Worm (Caenorhabditis elegans) whole organism, L4 larva: ENCODE data around the gene fil-2.
A peak's percentile ranks its signal among the peaks of the same experiment; 100 is the strongest.

Experiments used
- F26F4.8 ChIP-seq: fragments of 200-800 bp; sonication (Bioruptor generic); conservative IDR thresholded peaks from 2 replicates; pipeline ENCODE4 v1.3.6; 2022; ENCODE audit warnings: missing genetic modification characterization, missing compliant biosample characterization
- F37D6.2 ChIP-seq: sonication (generic microtip); optimal IDR thresholded peaks from 2 replicates; lab custom pipeline; 2016; ENCODE audit warnings: mild to moderate bottlenecking, missing genetic modification characterization, missing compliant biosample characterization
- F44E2.7 ChIP-seq: fragments of 200-800 bp; sonication (Bioruptor generic); IDR thresholded peaks from 2 replicates; pipeline ENCODE4 v2.1.2; 2022; ENCODE audit warnings: missing genetic modification characterization, missing compliant biosample characterization
- R02D3.7 ChIP-seq: fragments of 150-350 bp; sonication (generic microtip); optimal IDR thresholded peaks from 3 replicates; lab custom pipeline; 2014; ENCODE audit warnings: missing biosample characterization, missing genetic modification characterization
- T20F7.1 ChIP-seq: fragments of 200-800 bp; sonication (Bioruptor generic); optimal IDR thresholded peaks from 2 replicates; lab custom pipeline; 2018; ENCODE audit warnings: mild to moderate bottlenecking, missing genetic modification characterization, missing compliant biosample characterization
- T26A8.4 ChIP-seq: fragments of 200-800 bp; sonication (Bioruptor generic); IDR thresholded peaks from 2 replicates; pipeline ENCODE4 v1.3.6; 2022; ENCODE audit warnings: missing genetic modification characterization, missing compliant biosample characterization
- Y105C5A.15 ChIP-seq: fragments of 200-800 bp; sonication (Bioruptor generic); IDR thresholded peaks from 2 replicates; pipeline ENCODE4 v1.3.6; 2022; ENCODE audit warnings: missing genetic modification characterization, missing compliant biosample characterization
- aha-1 ChIP-seq: fragments of 150-350 bp; peaks from one replicate; lab custom pipeline; 2014; ENCODE audit warnings: missing biosample characterization, missing genetic modification characterization
- aly-2 ChIP-seq: sonication (generic microtip); optimal IDR thresholded peaks from 2 replicates; lab custom pipeline; 2018; ENCODE audit warnings: missing biosample characterization, missing genetic modification characterization
- ama-1 ChIP-seq: fragments of 150-350 bp; optimal IDR thresholded peaks from 2 replicates; lab custom pipeline; 2014; ENCODE audit warnings: inconsistent platforms, mixed read lengths
- arid-1 ChIP-seq: fragments of 200-800 bp; sonication (Bioruptor generic); conservative IDR thresholded peaks from 2 replicates; pipeline ENCODE4 v1.3.6; 2022; ENCODE audit warnings: missing genetic modification reagents, missing genetic modification characterization, missing compliant biosample characterization
- ceh-28 ChIP-seq: fragments of 150-350 bp; optimal IDR thresholded peaks from 2 replicates; lab custom pipeline; 2014; ENCODE audit warnings: missing biosample characterization, missing genetic modification reagents, missing genetic modification characterization
- ceh-44 ChIP-seq: fragments of 200-800 bp; sonication (Bioruptor generic); IDR thresholded peaks from 2 replicates; pipeline ENCODE4 v1.3.6; 2022; ENCODE audit warnings: missing genetic modification reagents, missing genetic modification characterization, missing compliant biosample characterization
- ceh-62 ChIP-seq: sonication (generic microtip); optimal IDR thresholded peaks from 2 replicates; lab custom pipeline; 2017; ENCODE audit warnings: missing biosample characterization, missing genetic modification characterization
- cey-2 ChIP-seq: sonication (generic microtip); optimal IDR thresholded peaks from 3 replicates; lab custom pipeline; 2017; ENCODE audit warnings: missing genetic modification characterization, mild to moderate bottlenecking, missing compliant biosample characterization, antibody characterized with exemption, borderline replicate concordance; ENCODE audit not compliant: insufficient read depth
- daf-12 ChIP-seq: fragments of 150-350 bp; optimal IDR thresholded peaks from 2 replicates; lab custom pipeline; 2014; ENCODE audit warnings: missing biosample characterization, missing genetic modification reagents, missing genetic modification characterization
- daf-16 ChIP-seq, 3 experiments: sonication (generic microtip); optimal IDR thresholded peaks; 2 replicates each; lab custom pipeline; 2016 to 2017; ENCODE audit warnings: missing genetic modification characterization in 3 of 3, missing genetic modification reagents in 3 of 3, mild to moderate bottlenecking in 2 of 3, missing compliant biosample characterization in 2 of 3, missing biosample characterization in 1 of 3, moderate library complexity in 1 of 3
- daf-19 ChIP-seq: fragments of 200-800 bp; sonication (Bioruptor generic); conservative IDR thresholded peaks from 2 replicates; pipeline ENCODE4 v1.3.6; 2022; ENCODE audit warnings: missing genetic modification characterization, missing compliant biosample characterization
- daf-8 ChIP-seq: fragments of 200-800 bp; sonication (Bioruptor generic); IDR thresholded peaks from 2 replicates; pipeline ENCODE4 v1.3.6; 2022; ENCODE audit warnings: missing genetic modification characterization, missing compliant biosample characterization
- egl-43 ChIP-seq: fragments of 200-800 bp; sonication (Bioruptor generic); IDR thresholded peaks from 2 replicates; pipeline ENCODE4 v1.3.6; 2022; ENCODE audit warnings: missing genetic modification reagents, missing genetic modification characterization, missing compliant biosample characterization
- fkh-10 ChIP-seq: fragments of 150-350 bp; optimal IDR thresholded peaks from 2 replicates; lab custom pipeline; 2014; ENCODE audit warnings: missing biosample characterization, missing genetic modification reagents, missing genetic modification characterization
- fos-1 ChIP-seq: fragments of 150-350 bp; optimal IDR thresholded peaks from 2 replicates; lab custom pipeline; 2014; ENCODE audit warnings: missing biosample characterization, missing genetic modification characterization
- gei-8 ChIP-seq: fragments of 200-800 bp; sonication (Bioruptor generic); optimal IDR thresholded peaks from 2 replicates; lab custom pipeline; 2018; ENCODE audit warnings: mild to moderate bottlenecking, missing genetic modification characterization, missing compliant biosample characterization
- hif-1 ChIP-seq, 2 experiments: sonication (generic microtip); optimal IDR thresholded peaks; 2 replicates each; lab custom pipeline; 2016 to 2017; ENCODE audit warnings: missing compliant biosample characterization in 2 of 2, missing genetic modification characterization in 2 of 2, missing genetic modification reagents in 2 of 2, missing genotype in 2 of 2, mild to moderate bottlenecking in 1 of 2
- hlh-30 ChIP-seq: sonication (generic microtip); optimal IDR thresholded peaks from 2 replicates; lab custom pipeline; 2017; ENCODE audit warnings: antibody characterized with exemption, mild to moderate bottlenecking, missing genetic modification characterization, missing compliant biosample characterization; ENCODE audit not compliant: insufficient read depth
- hmg-1.1 ChIP-seq: fragments of 200-800 bp; sonication (Bioruptor generic); IDR thresholded peaks from 2 replicates; pipeline ENCODE4 v1.3.6; 2022; ENCODE audit warnings: missing genetic modification reagents, missing genetic modification characterization, missing compliant biosample characterization
- jun-1 ChIP-seq: fragments of 150-350 bp; optimal IDR thresholded peaks from 2 replicates; lab custom pipeline; 2014; ENCODE audit warnings: missing biosample characterization, missing genetic modification reagents, missing genetic modification characterization
- lin-13 ChIP-seq: fragments of 150-350 bp; optimal IDR thresholded peaks from 2 replicates; lab custom pipeline; 2014; ENCODE audit warnings: missing biosample characterization, missing genetic modification reagents, missing genetic modification characterization
- lin-15B ChIP-seq: fragments of 150-350 bp; sonication (generic microtip); optimal IDR thresholded peaks from 3 replicates; lab custom pipeline; 2014; ENCODE audit warnings: missing biosample characterization, missing genetic modification characterization
- lin-29 ChIP-seq: fragments of 200-800 bp; sonication (Bioruptor generic); IDR thresholded peaks from 2 replicates; pipeline ENCODE4 v1.3.6; 2022; ENCODE audit warnings: missing genetic modification reagents, missing genetic modification characterization, missing compliant biosample characterization
- lin-38 ChIP-seq: fragments of 200-800 bp; sonication (Bioruptor generic); IDR thresholded peaks from 2 replicates; pipeline ENCODE4 v1.3.6; 2022; ENCODE audit warnings: missing genetic modification reagents, missing genetic modification characterization, missing compliant biosample characterization
- madf-9 ChIP-seq: fragments of 200-800 bp; sonication (Bioruptor generic); conservative IDR thresholded peaks from 2 replicates; pipeline ENCODE4 v1.3.6; 2022; ENCODE audit warnings: missing genetic modification reagents, missing genetic modification characterization, missing compliant biosample characterization
- mdl-1 ChIP-seq, 2 experiments: fragments of 150-350 bp in 1 of 2; sonication (generic microtip) in 1 of 2; optimal IDR thresholded peaks; 2 replicates each; lab custom pipeline; 2014 to 2017; ENCODE audit warnings: missing biosample characterization in 2 of 2, missing genetic modification characterization in 2 of 2
- mep-1 ChIP-seq: fragments of 150-350 bp; sonication (generic microtip); optimal IDR thresholded peaks from 3 replicates; lab custom pipeline; 2014; ENCODE audit warnings: missing biosample characterization, missing genetic modification characterization
- mes-2 ChIP-seq: sonication (generic microtip); optimal IDR thresholded peaks from 2 replicates; lab custom pipeline; 2016; ENCODE audit warnings: missing genotype, mild to moderate bottlenecking, missing genetic modification characterization, missing compliant biosample characterization; ENCODE audit not compliant: poor library complexity, severe bottlenecking
- mxl-2 ChIP-seq: fragments of 200-800 bp; sonication (Bioruptor generic); conservative IDR thresholded peaks from 2 replicates; pipeline ENCODE4 v1.3.6; 2022; ENCODE audit warnings: missing genetic modification reagents, missing genetic modification characterization, missing compliant biosample characterization
- nhr-11 ChIP-seq: fragments of 150-350 bp; optimal IDR thresholded peaks from 2 replicates; lab custom pipeline; 2014; ENCODE audit warnings: missing biosample characterization, missing genetic modification characterization
- nhr-42 ChIP-seq: fragments of 200-800 bp; sonication (Bioruptor generic); IDR thresholded peaks from 2 replicates; pipeline ENCODE4 v1.3.6; 2022; ENCODE audit warnings: missing genetic modification characterization, missing compliant biosample characterization
- nhr-48 ChIP-seq: sonication (generic microtip); optimal IDR thresholded peaks from 2 replicates; lab custom pipeline; 2016; ENCODE audit warnings: mild to moderate bottlenecking, missing genetic modification characterization, missing compliant biosample characterization
- nhr-6 ChIP-seq: fragments of 150-350 bp; optimal IDR thresholded peaks from 2 replicates; lab custom pipeline; 2014; ENCODE audit warnings: missing biosample characterization, missing genetic modification characterization
- nhr-76 ChIP-seq: fragments of 150-350 bp; optimal IDR thresholded peaks from 2 replicates; lab custom pipeline; 2014; ENCODE audit warnings: missing biosample characterization, missing genetic modification characterization
- nhr-77 ChIP-seq: fragments of 150-350 bp; optimal IDR thresholded peaks from 2 replicates; lab custom pipeline; 2014; ENCODE audit warnings: missing biosample characterization, missing genetic modification characterization
- pha-4 ChIP-seq, 2 experiments: fragments of 150-350 bp in 1 of 2; fragments of 200-800 bp in 1 of 2; sonication (Bioruptor generic) in 1 of 2; IDR thresholded peaks in 1 of 2; optimal IDR thresholded peaks in 1 of 2; 2 replicates each; pipeline versions ENCODE4 v1.3.6 to Lab custom; 2014 to 2022; ENCODE audit warnings: missing genetic modification characterization in 2 of 2, missing genetic modification reagents in 2 of 2, missing biosample characterization in 1 of 2, missing compliant biosample characterization in 1 of 2
- php-3 ChIP-seq: fragments of 200-800 bp; sonication (Bioruptor generic); IDR thresholded peaks from 2 replicates; pipeline ENCODE4 v1.3.6; 2022; ENCODE audit warnings: missing genetic modification reagents, missing genetic modification characterization, missing compliant biosample characterization
- rbr-2 ChIP-seq: sonication (generic microtip); optimal IDR thresholded peaks from 2 replicates; lab custom pipeline; 2016; ENCODE audit warnings: missing genotype, missing genetic modification characterization, missing compliant biosample characterization
- sdz-12 ChIP-seq: fragments of 200-800 bp; sonication (Bioruptor generic); optimal IDR thresholded peaks from 2 replicates; lab custom pipeline; 2018; ENCODE audit warnings: mild to moderate bottlenecking, missing genetic modification characterization, missing compliant biosample characterization
- spr-1 ChIP-seq: sonication (generic microtip); optimal IDR thresholded peaks from 2 replicates; lab custom pipeline; 2016; ENCODE audit warnings: mild to moderate bottlenecking, missing genetic modification characterization, missing compliant biosample characterization
- unc-130 ChIP-seq: sonication (generic microtip); optimal IDR thresholded peaks from 2 replicates; lab custom pipeline; 2016; ENCODE audit warnings: missing genetic modification reagents, missing genetic modification characterization, missing compliant biosample characterization
- vab-7 ChIP-seq: fragments of 200-800 bp; sonication (Bioruptor generic); IDR thresholded peaks from 2 replicates; pipeline ENCODE4 v1.3.6; 2022; ENCODE audit warnings: missing genetic modification reagents, missing genetic modification characterization, missing compliant biosample characterization
- zfp-2 ChIP-seq: sonication (generic microtip); optimal IDR thresholded peaks from 2 replicates; lab custom pipeline; 2016; ENCODE audit warnings: mild to moderate bottlenecking, missing genetic modification characterization, missing compliant biosample characterization
- ztf-11 ChIP-seq: fragments of 150-350 bp; optimal IDR thresholded peaks from 2 replicates; lab custom pipeline; 2014; ENCODE audit warnings: missing biosample characterization, missing genetic modification characterization

The fil-2 gene

DNA sequence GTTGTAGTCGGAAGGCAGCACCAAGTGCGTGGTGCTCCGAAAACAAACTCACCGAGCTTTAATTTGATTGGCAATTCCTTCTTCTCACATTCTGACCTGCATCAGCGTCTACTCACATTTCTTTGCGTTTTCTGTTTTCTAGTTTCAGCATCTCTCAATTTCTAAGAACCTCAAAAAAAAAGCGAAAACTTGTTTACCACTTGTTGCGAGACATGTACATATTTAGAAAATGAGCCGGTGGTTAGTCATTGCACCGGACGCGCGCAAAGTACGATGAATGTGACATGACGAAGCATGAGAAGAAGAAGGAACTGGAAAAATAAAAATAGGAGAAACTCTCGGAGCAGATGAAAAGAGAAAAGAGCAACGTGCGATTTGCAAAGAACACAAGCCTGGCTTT, 34.2 kb upstream of the fil-2 start:
- TF ChIP-seq nhr-42 (GFP tag; lab: Robert Waterston, UW) (no peak), aly-2 (tag; lab: Kevin White, UChicago) (no peak), ceh-44 (GFP tag; lab: Robert Waterston, UW) (no peak), F26F4.8 (GFP tag; lab: Robert Waterston, UW) (no peak), lin-38 (GFP tag; lab: Robert Waterston, UW) (no peak), nhr-76 (tag; lab: Kevin White, UChicago) (no peak), daf-12 (tag; lab: Kevin White, UChicago) (no peak), lin-29 (GFP tag; lab: Robert Waterston, UW) (no peak), ceh-62 (no peak), daf-16 (GFP tag; optimal IDR thresholded peaks at IDR 0.05; lab: Kevin White, UChicago) (no peak), daf-16 (tag; optimal IDR thresholded peaks at IDR 0.05; lab: Kevin White, UChicago) (no peak), hmg-1.1 (GFP tag; lab: Robert Waterston, UW) (peak; percentile 10; the same call in 1 of the 2 replicates), mxl-2 (GFP tag; lab: Robert Waterston, UW) (no peak), ama-1 (lab: Kevin White, UChicago) (no peak), unc-130 (GFP tag; lab: Kevin White, UChicago) (no peak), fos-1 (no peak), daf-8 (no peak), F44E2.7 (GFP tag; lab: Robert Waterston, UW) (no peak), jun-1 (tag; lab: Kevin White, UChicago) (no peak), fkh-10 (GFP tag; lab: Kevin White, UChicago) (peak; percentile 57), ceh-28 (tag; lab: Kevin White, UChicago) (no peak), nhr-77 (tag; lab: Kevin White, UChicago) (no peak), ztf-11 (tag; lab: Kevin White, UChicago) (no peak), lin-15B (no peak), mep-1 (tag; lab: Kevin White, UChicago) (peak; percentile 26), T20F7.1 (GFP tag; lab: Kevin White, UChicago) (no peak), lin-13 (GFP tag; lab: Kevin White, UChicago) (no peak), egl-43 (GFP tag; lab: Robert Waterston, UW) (no peak), cey-2 (tag; lab: Kevin White, UChicago) (no peak), F37D6.2 (peak; percentile 40), madf-9 (GFP tag; lab: Robert Waterston, UW) (no peak), nhr-48 (tag; lab: Kevin White, UChicago) (peak; percentile 86), nhr-6 (tag; lab: Kevin White, UChicago) (peak; percentile 55), hif-1 (tag; optimal IDR thresholded peaks at IDR 0.05; lab: Kevin White, UChicago) (peak in 1 of 2 experiments; percentile 85), nhr-11 (peak; percentile 71), arid-1 (no peak), mes-2 (no peak), T26A8.4 (GFP tag; lab: Robert Waterston, UW) (no peak), mdl-1 (tag; optimal IDR thresholded peaks at IDR 0.05; lab: Kevin White, UChicago) (peak in 1 of 2 experiments; percentile 60), php-3 (no peak), vab-7 (GFP tag; lab: Robert Waterston, UW) (no peak), zfp-2 (no peak), Y105C5A.15 (GFP tag; lab: Robert Waterston, UW) (no peak), rbr-2 (tag; lab: Kevin White, UChicago) (peak; percentile 23), R02D3.7 (no peak), aha-1 (tag; lab: Kevin White, UChicago) (peak; percentile 59), hlh-30 (peak; percentile 45), pha-4 (GFP tag; IDR thresholded peaks at IDR 0.05; lab: Robert Waterston, UW) (no peak), pha-4 (tag; optimal IDR thresholded peaks at IDR 0.05; lab: Kevin White, UChicago) (no peak), spr-1 (tag; lab: Kevin White, UChicago) (no peak), sdz-12 (GFP tag; lab: Kevin White, UChicago) (no peak), daf-19 (GFP tag; lab: Robert Waterston, UW) (no peak), gei-8 (no peak)
